Fruit fly (Drosophila melanogaster): Measurements from ENCODE around the gene CG5645.

The CG5645 gene

dm6 chr3L:12131918-12132317 is 4.6 kb downstream of the CG5645 start, which contains the start of gene DEF8 (continued):
- TF ChIP-seq CG17568 (GFP tag; optimal IDR thresholded peaks at IDR 0.05) (no peak), TFAM (GFP tag; optimal IDR thresholded peaks at IDR 0.05) (no peak), ase (GFP tag; IDR thresholded peaks at IDR 0.05) (peak; percentile 90), cad (GFP tag; optimal IDR thresholded peaks at IDR 0.05) (no peak), Fer2 (tag; optimal IDR thresholded peaks at IDR 0.05) (peak; percentile 59), dmrt11E (tag; optimal IDR thresholded peaks at IDR 0.05) (peak; percentile 91), Adf1 (GFP tag; IDR thresholded peaks at IDR 0.05) (peak; percentile 54; the same call in 1 of the 2 replicates), CG17359 (tag; optimal IDR thresholded peaks at IDR 0.05) (peak; percentile 91), HLHmδ (GFP tag; optimal IDR thresholded peaks at IDR 0.05) (no peak), seq (GFP tag; IDR thresholded peaks at IDR 0.05) (peak; percentile 69), Bgb (GFP tag; IDR thresholded peaks at IDR 0.05; ENCODE audit: partially characterized antibody) (peak; percentile 53; the same call in 1 of the 2 replicates), CG10366 (GFP tag; IDR thresholded peaks at IDR 0.05) (peak; percentile 89), CG4328 (GFP tag; optimal IDR thresholded peaks at IDR 0.05) (peak; percentile 68), ssp (GFP tag; IDR thresholded peaks at IDR 0.05) (peak; percentile 77), CG11504 (tag; optimal IDR thresholded peaks at IDR 0.05) (peak; percentile 92), mam (GFP tag; optimal IDR thresholded peaks at IDR 0.05) (peak; percentile 57), CG10431 (GFP tag; optimal IDR thresholded peaks at IDR 0.05) (peak; percentile 42), zf30C (GFP tag; optimal IDR thresholded peaks at IDR 0.05) (peak; percentile 97), NFAT (GFP tag; IDR thresholded peaks at IDR 0.05) (peak; percentile 71), crp (GFP tag; optimal IDR thresholded peaks at IDR 0.05) (peak in 1 of 2 experiments; percentile 40), CG13775 (GFP tag; optimal IDR thresholded peaks at IDR 0.05) (peak; percentile 81), CG12942 (GFP tag; optimal IDR thresholded peaks at IDR 0.05) (peak; percentile 77), Poxn (GFP tag; IDR thresholded peaks at IDR 0.05) (no peak), Ada2b (GFP tag; IDR thresholded peaks at IDR 0.05) (peak; percentile 87), gcm (GFP tag; optimal IDR thresholded peaks at IDR 0.05) (peak; percentile 81), CG10209 (GFP tag; optimal IDR thresholded peaks at IDR 0.05) (peak; percentile 80), inv (GFP tag; IDR thresholded peaks at IDR 0.05; ENCODE audit: partially characterized antibody) (no peak; the same call in 1 of the 2 replicates), CG3065 (GFP tag; optimal IDR thresholded peaks at IDR 0.05) (peak; percentile 71), Awh (GFP tag; IDR thresholded peaks at IDR 0.05) (peak; percentile 90), az2 (GFP tag; optimal IDR thresholded peaks at IDR 0.05) (peak; percentile 79), Ets97D (GFP tag; optimal IDR thresholded peaks at IDR 0.05) (no peak), CG9727 (GFP tag; optimal IDR thresholded peaks at IDR 0.05) (peak; percentile 88), sima (GFP tag; optimal IDR thresholded peaks at IDR 0.05) (no peak), Eip74EF (GFP tag; optimal IDR thresholded peaks at IDR 0.05) (no peak), CG4282 (GFP tag; optimal IDR thresholded peaks at IDR 0.05) (no peak), CG1603 (tag; optimal IDR thresholded peaks at IDR 0.05) (peak; percentile 71), CG6654 (GFP tag; optimal IDR thresholded peaks at IDR 0.05) (peak; percentile 11), CG12744 (GFP tag; optimal IDR thresholded peaks at IDR 0.05) (no peak), ftz-f1 (GFP tag; optimal IDR thresholded peaks at IDR 0.05) (peak; percentile 94), Jarid2 (GFP tag; optimal IDR thresholded peaks at IDR 0.05) (peak; percentile 47), ro (GFP tag; IDR thresholded peaks at IDR 0.05) (peak; percentile 65), ewg (GFP tag; optimal IDR thresholded peaks at IDR 0.05) (peak; percentile 64), kay (GFP tag; optimal IDR thresholded peaks at IDR 0.05) (peak; percentile 74), hkb (optimal IDR thresholded peaks at IDR 0.05) (no peak), hkb (GFP tag; IDR thresholded peaks at IDR 0.05) (peak; percentile 89), CG34422 (GFP tag; IDR thresholded peaks at IDR 0.05) (peak; percentile 86), Mes4 (GFP tag; optimal IDR thresholded peaks at IDR 0.05) (peak; percentile 6), CG4360 (GFP tag; IDR thresholded peaks at IDR 0.05) (peak; percentile 30), btn (GFP tag; optimal IDR thresholded peaks at IDR 0.05) (no peak), CG2120 (GFP tag; optimal IDR thresholded peaks at IDR 0.05) (peak; percentile 77), CG4854 (GFP tag; optimal IDR thresholded peaks at IDR 0.05) (no peak)
